Worm (Caenorhabditis elegans): ENCODE measurements around the gene hyl-2.

DNA sequence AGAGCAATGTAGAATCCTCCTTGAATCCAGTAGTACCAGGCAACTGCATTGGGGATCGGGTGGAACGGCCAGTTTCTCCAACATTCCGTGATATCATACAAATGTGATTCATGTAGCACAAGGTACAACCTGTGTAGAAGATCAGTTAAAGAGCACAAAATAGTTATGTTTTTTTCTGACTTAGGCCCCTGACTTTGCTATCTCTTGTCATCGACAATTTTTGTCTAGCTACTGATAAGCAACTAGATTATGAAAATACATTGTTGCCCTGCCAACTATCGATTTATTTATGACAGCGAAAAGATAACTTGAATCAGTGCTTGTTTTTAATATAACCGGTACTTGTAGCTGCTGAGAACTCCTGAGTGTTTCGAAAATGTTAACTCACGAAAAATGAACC, 990 bp downstream of the hyl-2 start:
- no peak for TF ChIP-seq aly-2 (tag; optimal IDR thresholded peaks at IDR 0.05)
- TF ChIP-seq ztf-1 (GFP tag; conservative IDR thresholded peaks at IDR 0.05), result no peak
- TF ChIP-seq unc-39 (tag; optimal IDR thresholded peaks at IDR 0.05), result no peak
